Worm (Caenorhabditis elegans) whole organism, L4 larva: Measurements from ENCODE around the gene fbxa-26.
A peak's percentile ranks its signal among the peaks of the same experiment; 100 is the strongest.

Source experiments
- F49E8.2 ChIP-seq: sonication (generic microtip); optimal IDR thresholded peaks from 2 replicates; lab custom pipeline; 2016; ENCODE audit warnings: missing compliant biosample characterization, mild to moderate bottlenecking, missing genetic modification characterization, borderline replicate concordance
- R02D3.7 ChIP-seq: fragments of 150-350 bp; sonication (generic microtip); optimal IDR thresholded peaks from 3 replicates; lab custom pipeline; 2014; ENCODE audit warnings: missing biosample characterization, missing genetic modification characterization
- T20F7.1 ChIP-seq: fragments of 200-800 bp; sonication (Bioruptor generic); optimal IDR thresholded peaks from 2 replicates; lab custom pipeline; 2018; ENCODE audit warnings: mild to moderate bottlenecking, missing genetic modification characterization, missing compliant biosample characterization
- Y5F2A.4 ChIP-seq: fragments of 200-800 bp; sonication (Bioruptor generic); optimal IDR thresholded peaks from 2 replicates; lab custom pipeline; 2018; ENCODE audit warnings: mild to moderate bottlenecking, missing genetic modification characterization, missing compliant biosample characterization
- aha-1 ChIP-seq: fragments of 150-350 bp; peaks from one replicate; lab custom pipeline; 2014; ENCODE audit warnings: missing biosample characterization, missing genetic modification characterization
- ama-1 ChIP-seq: fragments of 150-350 bp; optimal IDR thresholded peaks from 2 replicates; lab custom pipeline; 2014; ENCODE audit warnings: inconsistent platforms, mixed read lengths
- arid-1 ChIP-seq: fragments of 200-800 bp; sonication (Bioruptor generic); conservative IDR thresholded peaks from 2 replicates; pipeline ENCODE4 v1.3.6; 2022; ENCODE audit warnings: missing genetic modification reagents, missing genetic modification characterization, missing compliant biosample characterization
- ceh-28 ChIP-seq: fragments of 150-350 bp; optimal IDR thresholded peaks from 2 replicates; lab custom pipeline; 2014; ENCODE audit warnings: missing biosample characterization, missing genetic modification reagents, missing genetic modification characterization
- ceh-32 ChIP-seq: sonication (generic microtip); optimal IDR thresholded peaks from 2 replicates; lab custom pipeline; 2016; ENCODE audit warnings: mild to moderate bottlenecking, missing genetic modification characterization, missing compliant biosample characterization; ENCODE audit not compliant: poor library complexity
- ceh-62 ChIP-seq: sonication (generic microtip); optimal IDR thresholded peaks from 2 replicates; lab custom pipeline; 2017; ENCODE audit warnings: missing biosample characterization, missing genetic modification characterization
- ces-1 ChIP-seq: fragments of 150-350 bp; sonication (generic microtip); optimal IDR thresholded peaks from 4 replicates; lab custom pipeline; 2014; ENCODE audit warnings: missing biosample characterization, missing genetic modification reagents, missing genetic modification characterization
- cey-2 ChIP-seq: sonication (generic microtip); optimal IDR thresholded peaks from 3 replicates; lab custom pipeline; 2017; ENCODE audit warnings: missing genetic modification characterization, mild to moderate bottlenecking, missing compliant biosample characterization, antibody characterized with exemption, borderline replicate concordance; ENCODE audit not compliant: insufficient read depth
- ctbp-1 ChIP-seq: fragments of 200-800 bp; sonication (Bioruptor generic); IDR thresholded peaks from 2 replicates; pipeline ENCODE4 v1.3.6; 2022; ENCODE audit warnings: missing genetic modification reagents, missing genetic modification characterization, missing compliant biosample characterization
- daf-16 ChIP-seq, 3 experiments: sonication (generic microtip); optimal IDR thresholded peaks; 2 replicates each; lab custom pipeline; 2016 to 2017; ENCODE audit warnings: missing genetic modification characterization in 3 of 3, missing genetic modification reagents in 3 of 3, mild to moderate bottlenecking in 2 of 3, missing compliant biosample characterization in 2 of 3, missing biosample characterization in 1 of 3, moderate library complexity in 1 of 3
- dpl-1 ChIP-seq: fragments of 150-350 bp; optimal IDR thresholded peaks from 2 replicates; lab custom pipeline; 2014; ENCODE audit warnings: missing biosample characterization, missing genetic modification reagents, missing genetic modification characterization
- dve-1 ChIP-seq: sonication (generic microtip); optimal IDR thresholded peaks from 2 replicates; lab custom pipeline; 2017; ENCODE audit warnings: antibody characterized with exemption, mild to moderate bottlenecking, missing genetic modification characterization, missing compliant biosample characterization; ENCODE audit not compliant: insufficient read depth
- egl-43 ChIP-seq: fragments of 200-800 bp; sonication (Bioruptor generic); IDR thresholded peaks from 2 replicates; pipeline ENCODE4 v1.3.6; 2022; ENCODE audit warnings: missing genetic modification reagents, missing genetic modification characterization, missing compliant biosample characterization
- fkh-10 ChIP-seq: fragments of 150-350 bp; optimal IDR thresholded peaks from 2 replicates; lab custom pipeline; 2014; ENCODE audit warnings: missing biosample characterization, missing genetic modification reagents, missing genetic modification characterization
- fos-1 ChIP-seq: fragments of 150-350 bp; optimal IDR thresholded peaks from 2 replicates; lab custom pipeline; 2014; ENCODE audit warnings: missing biosample characterization, missing genetic modification characterization
- hif-1 ChIP-seq, 2 experiments: sonication (generic microtip); optimal IDR thresholded peaks; 2 replicates each; lab custom pipeline; 2016 to 2017; ENCODE audit warnings: missing compliant biosample characterization in 2 of 2, missing genetic modification characterization in 2 of 2, missing genetic modification reagents in 2 of 2, missing genotype in 2 of 2, mild to moderate bottlenecking in 1 of 2
- hlh-11 ChIP-seq: fragments of 200-800 bp; sonication (Bioruptor generic); optimal IDR thresholded peaks from 2 replicates; lab custom pipeline; 2018; ENCODE audit warnings: mild to moderate bottlenecking, missing genetic modification characterization, missing compliant biosample characterization
- jun-1 ChIP-seq: fragments of 150-350 bp; optimal IDR thresholded peaks from 2 replicates; lab custom pipeline; 2014; ENCODE audit warnings: missing biosample characterization, missing genetic modification reagents, missing genetic modification characterization
- lin-1 ChIP-seq: fragments of 200-800 bp; sonication (Bioruptor generic); IDR thresholded peaks from 2 replicates; pipeline ENCODE4 v1.3.6; 2022; ENCODE audit warnings: missing genetic modification reagents, missing genetic modification characterization, missing compliant biosample characterization
- lin-15B ChIP-seq: fragments of 150-350 bp; sonication (generic microtip); optimal IDR thresholded peaks from 3 replicates; lab custom pipeline; 2014; ENCODE audit warnings: missing biosample characterization, missing genetic modification characterization
- lin-29 ChIP-seq: fragments of 200-800 bp; sonication (Bioruptor generic); IDR thresholded peaks from 2 replicates; pipeline ENCODE4 v1.3.6; 2022; ENCODE audit warnings: missing genetic modification reagents, missing genetic modification characterization, missing compliant biosample characterization
- lin-38 ChIP-seq: fragments of 200-800 bp; sonication (Bioruptor generic); IDR thresholded peaks from 2 replicates; pipeline ENCODE4 v1.3.6; 2022; ENCODE audit warnings: missing genetic modification reagents, missing genetic modification characterization, missing compliant biosample characterization
- lin-39 ChIP-seq: fragments of 150-350 bp; optimal IDR thresholded peaks from 2 replicates; lab custom pipeline; 2014; ENCODE audit warnings: missing biosample characterization, missing genetic modification reagents, missing genetic modification characterization
- lsy-2 ChIP-seq, 2 experiments: fragments of 150-350 bp in 1 of 2; sonication (generic microtip) in 1 of 2; optimal IDR thresholded peaks; 2 replicates each; lab custom pipeline; 2014 to 2017; ENCODE audit warnings: missing biosample characterization in 2 of 2, missing genetic modification characterization in 2 of 2
- madf-5 ChIP-seq, 2 experiments: fragments of 200-800 bp; sonication (Bioruptor generic); IDR thresholded peaks; 2 replicates each; pipeline ENCODE4 v1.3.6; 2022; ENCODE audit warnings: missing compliant biosample characterization in 2 of 2, missing genetic modification characterization in 2 of 2
- mdt-29 ChIP-seq: fragments of 200-800 bp; sonication (Bioruptor generic); IDR thresholded peaks from 2 replicates; pipeline ENCODE4 v1.3.6; 2022; ENCODE audit warnings: missing genetic modification reagents, missing genetic modification characterization, missing compliant biosample characterization
- mep-1 ChIP-seq: fragments of 150-350 bp; sonication (generic microtip); optimal IDR thresholded peaks from 3 replicates; lab custom pipeline; 2014; ENCODE audit warnings: missing biosample characterization, missing genetic modification characterization
- mes-2 ChIP-seq: sonication (generic microtip); optimal IDR thresholded peaks from 2 replicates; lab custom pipeline; 2016; ENCODE audit warnings: missing genotype, mild to moderate bottlenecking, missing genetic modification characterization, missing compliant biosample characterization; ENCODE audit not compliant: poor library complexity, severe bottlenecking
- mxl-3 ChIP-seq: fragments of 200-800 bp; sonication (Bioruptor generic); optimal IDR thresholded peaks from 2 replicates; lab custom pipeline; 2018; ENCODE audit warnings: mild to moderate bottlenecking, missing genetic modification characterization, missing compliant biosample characterization
- nhr-11 ChIP-seq: fragments of 150-350 bp; optimal IDR thresholded peaks from 2 replicates; lab custom pipeline; 2014; ENCODE audit warnings: missing biosample characterization, missing genetic modification characterization
- nhr-237 ChIP-seq: sonication (generic microtip); optimal IDR thresholded peaks from 2 replicates; lab custom pipeline; 2017; ENCODE audit warnings: missing biosample characterization, missing genetic modification characterization
- nhr-28 ChIP-seq: fragments of 150-350 bp; optimal IDR thresholded peaks from 2 replicates; lab custom pipeline; 2014; ENCODE audit warnings: missing biosample characterization, missing genetic modification characterization
- nhr-42 ChIP-seq: fragments of 200-800 bp; sonication (Bioruptor generic); IDR thresholded peaks from 2 replicates; pipeline ENCODE4 v1.3.6; 2022; ENCODE audit warnings: missing genetic modification characterization, missing compliant biosample characterization
- nhr-76 ChIP-seq: fragments of 150-350 bp; optimal IDR thresholded peaks from 2 replicates; lab custom pipeline; 2014; ENCODE audit warnings: missing biosample characterization, missing genetic modification characterization
- pha-4 ChIP-seq, 2 experiments: fragments of 150-350 bp in 1 of 2; fragments of 200-800 bp in 1 of 2; sonication (Bioruptor generic) in 1 of 2; IDR thresholded peaks in 1 of 2; optimal IDR thresholded peaks in 1 of 2; 2 replicates each; pipeline versions ENCODE4 v1.3.6 to Lab custom; 2014 to 2022; ENCODE audit warnings: missing genetic modification characterization in 2 of 2, missing genetic modification reagents in 2 of 2, missing biosample characterization in 1 of 2, missing compliant biosample characterization in 1 of 2
- pqm-1 ChIP-seq: sonication (generic microtip); optimal IDR thresholded peaks from 2 replicates; lab custom pipeline; 2017; ENCODE audit warnings: missing biosample characterization, missing genetic modification characterization
- rbr-2 ChIP-seq: sonication (generic microtip); optimal IDR thresholded peaks from 2 replicates; lab custom pipeline; 2016; ENCODE audit warnings: missing genotype, missing genetic modification characterization, missing compliant biosample characterization
- sdz-12 ChIP-seq: fragments of 200-800 bp; sonication (Bioruptor generic); optimal IDR thresholded peaks from 2 replicates; lab custom pipeline; 2018; ENCODE audit warnings: mild to moderate bottlenecking, missing genetic modification characterization, missing compliant biosample characterization
- snpc-4 ChIP-seq: fragments of 150-350 bp; optimal IDR thresholded peaks from 2 replicates; lab custom pipeline; 2014; ENCODE audit warnings: missing biosample characterization, missing genetic modification characterization
- tra-1 ChIP-seq: fragments of 200-800 bp; sonication (Bioruptor generic); IDR thresholded peaks from 2 replicates; pipeline ENCODE4 v1.3.6; 2022; ENCODE audit warnings: missing genetic modification reagents, missing genetic modification characterization, missing compliant biosample characterization
- unc-130 ChIP-seq: sonication (generic microtip); optimal IDR thresholded peaks from 2 replicates; lab custom pipeline; 2016; ENCODE audit warnings: missing genetic modification reagents, missing genetic modification characterization, missing compliant biosample characterization
- unc-62 ChIP-seq, 3 experiments: fragments of 150-350 bp in 1 of 3; sonication (generic microtip); optimal IDR thresholded peaks in 2 of 3; peaks in 1 of 3; 1 replicate in 1 of 3; 2 replicates in 2 of 3; lab custom pipeline; 2014 to 2017; ENCODE audit warnings: missing biosample characterization in 3 of 3, missing genetic modification characterization in 3 of 3, missing genetic modification reagents in 3 of 3, missing genotype in 1 of 3
- vab-7 ChIP-seq: fragments of 200-800 bp; sonication (Bioruptor generic); IDR thresholded peaks from 2 replicates; pipeline ENCODE4 v1.3.6; 2022; ENCODE audit warnings: missing genetic modification reagents, missing genetic modification characterization, missing compliant biosample characterization
- zip-11 ChIP-seq: fragments of 200-800 bp; sonication (Bioruptor generic); IDR thresholded peaks from 2 replicates; pipeline ENCODE4 v1.3.6; 2022; ENCODE audit warnings: missing genetic modification characterization, missing compliant biosample characterization
- zip-2 ChIP-seq: fragments of 150-350 bp; optimal IDR thresholded peaks from 2 replicates; lab custom pipeline; 2014; ENCODE audit warnings: missing biosample characterization, missing genetic modification characterization
- ztf-11 ChIP-seq: fragments of 150-350 bp; optimal IDR thresholded peaks from 2 replicates; lab custom pipeline; 2014; ENCODE audit warnings: missing biosample characterization, missing genetic modification characterization
- ztf-7 ChIP-seq: fragments of 150-350 bp; optimal IDR thresholded peaks from 2 replicates; lab custom pipeline; 2014; ENCODE audit warnings: missing biosample characterization, missing genetic modification characterization

fbxa-26 gene

ce11 chrIII:1308209-1308608 lies 34.1 kb downstream of the fbxa-26 start, which contains the start of gene fbxa-79:
Gene fbxa-79 (minus strand): TSS chrIII:1308294.
- TF ChIP-seq vab-7 (no peak), ces-1 (GFP tag; lab: Kevin White, UChicago) (no peak), Y5F2A.4 (GFP tag; lab: Kevin White, UChicago) (no peak), nhr-42 (GFP tag; lab: Robert Waterston, UW) (no peak), tra-1 (no peak), ceh-32 (tag; lab: Kevin White, UChicago) (no peak), egl-43 (GFP tag; lab: Robert Waterston, UW) (no peak), lin-39 (tag; lab: Kevin White, UChicago) (no peak), dve-1 (tag; lab: Kevin White, UChicago) (peak; percentile 38), pha-4 (GFP tag; IDR thresholded peaks at IDR 0.05; lab: Robert Waterston, UW) (no peak), pha-4 (tag; optimal IDR thresholded peaks at IDR 0.05; lab: Kevin White, UChicago) (no peak), F49E8.2 (tag; lab: Kevin White, UChicago) (no peak), T20F7.1 (no peak), fkh-10 (no peak), ztf-7 (tag; lab: Kevin White, UChicago) (peak; percentile 66), unc-62 (GFP tag; optimal IDR thresholded peaks at IDR 0.05 in 1 of 2; lab: Kevin White, UChicago) (peak in 1 of 2 experiments; percentile 25), unc-62 (tag; optimal IDR thresholded peaks at IDR 0.05; lab: Kevin White, UChicago) (no peak), zip-11 (GFP tag; lab: Robert Waterston, UW) (no peak), nhr-28 (tag; lab: Kevin White, UChicago) (peak; percentile 78), hlh-11 (tag; lab: Kevin White, UChicago) (peak; percentile 31), lin-29 (GFP tag; lab: Robert Waterston, UW) (no peak), mdt-29 (GFP tag; lab: Robert Waterston, UW) (no peak), lin-38 (GFP tag; lab: Robert Waterston, UW) (no peak), ceh-28 (tag; lab: Kevin White, UChicago) (no peak), rbr-2 (tag; lab: Kevin White, UChicago) (no peak), ceh-62 (tag; lab: Kevin White, UChicago) (no peak), dpl-1 (GFP tag; lab: Kevin White, UChicago) (no peak), jun-1 (tag; lab: Kevin White, UChicago) (no peak), madf-5 (GFP tag; IDR thresholded peaks at IDR 0.05; lab: Robert Waterston, UW) (no peak), nhr-237 (no peak), ztf-11 (no peak), nhr-11 (tag; lab: Kevin White, UChicago) (no peak), lsy-2 (tag; optimal IDR thresholded peaks at IDR 0.05; lab: Kevin White, UChicago) (no peak), cey-2 (no peak), lin-15B (tag; lab: Kevin White, UChicago) (no peak), lin-1 (no peak), hif-1 (tag; optimal IDR thresholded peaks at IDR 0.05; lab: Kevin White, UChicago) (no peak), fos-1 (tag; lab: Kevin White, UChicago) (no peak), ctbp-1 (GFP tag; lab: Robert Waterston, UW) (no peak), sdz-12 (no peak), mes-2 (no peak), snpc-4 (no peak), unc-130 (GFP tag; lab: Kevin White, UChicago) (no peak), nhr-76 (tag; lab: Kevin White, UChicago) (no peak), zip-2 (tag; lab: Kevin White, UChicago) (peak; percentile 91), mep-1 (no peak), ama-1 (lab: Kevin White, UChicago) (no peak), arid-1 (GFP tag; lab: Robert Waterston, UW) (no peak), aha-1 (tag; lab: Kevin White, UChicago) (peak; percentile 1), daf-16 (GFP tag; optimal IDR thresholded peaks at IDR 0.05; lab: Kevin White, UChicago) (no peak), daf-16 (tag; optimal IDR thresholded peaks at IDR 0.05; lab: Kevin White, UChicago) (peak; percentile 71), pqm-1 (peak; percentile 86), R02D3.7 (tag; lab: Kevin White, UChicago) (no peak), mxl-3 (GFP tag; lab: Kevin White, UChicago) (no peak)
